Worm (Caenorhabditis elegans): ENCODE data around the gene cnx-1.

cnx-1 gene

ce11 chrIII:9827163-9827951 lies 10.4 kb upstream of the cnx-1 start, which contains the start of the genes ZK632.10 and ZK632.11 (continued):
- no peak for TF ChIP-seq hlh-4 (tag; optimal IDR thresholded peaks at IDR 0.05)
- TF ChIP-seq unc-130 (tag; optimal IDR thresholded peaks at IDR 0.05): peak; percentile 42
- peak in 1 of 2 experiments; percentile 47 for TF ChIP-seq mdl-1 (tag; optimal IDR thresholded peaks at IDR 0.05)
- TF ChIP-seq tbx-2 (tag; optimal IDR thresholded peaks at IDR 0.05): peak; percentile 10
- peak; percentile 61 to 70 for TF ChIP-seq lin-35 (GFP tag; optimal IDR thresholded peaks at IDR 0.05)
- TF ChIP-seq nhr-71 (tag; optimal IDR thresholded peaks at IDR 0.05): peak; percentile 47
- TF ChIP-seq blmp-1 (tag; optimal IDR thresholded peaks at IDR 0.05): peak; percentile 70
- TF ChIP-seq rnt-1 (tag; optimal IDR thresholded peaks at IDR 0.05): peak; percentile 55
- peak; percentile 16; the same call in 1 of the 2 replicates for TF ChIP-seq isw-1 (GFP tag; IDR thresholded peaks at IDR 0.05)
- peak in 1 of 6 experiments; percentile 29 for TF ChIP-seq elt-3 (tag; optimal IDR thresholded peaks at IDR 0.05)
- TF ChIP-seq jun-1 (tag; optimal IDR thresholded peaks at IDR 0.05): no peak
- TF ChIP-seq efl-1 (optimal IDR thresholded peaks at IDR 0.05): peak; percentile 47 to 48
- peak in 1 of 2 experiments; percentile 59 for TF ChIP-seq efl-1 (GFP tag; optimal IDR thresholded peaks at IDR 0.05 in 1 of 2)
- TF ChIP-seq lin-13 (GFP tag; optimal IDR thresholded peaks at IDR 0.05): peak; percentile 47

DNA sequence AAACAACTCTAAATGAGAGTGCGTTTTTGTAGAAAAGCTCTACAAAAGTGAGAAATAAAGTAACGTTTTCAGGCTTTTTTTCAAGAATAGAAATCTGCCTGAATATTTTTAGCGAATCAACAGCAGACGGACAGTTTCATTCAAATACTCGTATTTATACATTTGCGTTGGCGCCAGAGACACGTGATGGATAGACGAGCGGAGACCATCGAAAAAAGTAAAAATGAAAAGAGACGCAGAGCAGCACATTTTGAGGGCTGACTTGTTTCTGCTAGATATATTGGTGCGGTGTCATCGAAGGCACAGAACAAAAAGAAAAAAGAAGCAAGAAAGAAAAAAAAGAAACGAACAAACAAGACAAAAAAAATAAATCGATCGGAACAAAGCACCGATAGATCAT lies 9.1 kb upstream of the cnx-1 start:
- TF ChIP-seq lin-13 (GFP tag; optimal IDR thresholded peaks at IDR 0.05) (peak; percentile 62), sptf-1 (tag; optimal IDR thresholded peaks at IDR 0.05) (no peak), elt-2 (tag; optimal IDR thresholded peaks at IDR 0.05) (peak; percentile 61), tbx-2 (tag; optimal IDR thresholded peaks at IDR 0.05) (peak; percentile 56), nhr-77 (tag; optimal IDR thresholded peaks at IDR 0.05) (peak; percentile 1), mdl-1 (tag; optimal IDR thresholded peaks at IDR 0.05) (peak in 1 of 2 experiments; percentile 66), xbp-1 (tag; optimal IDR thresholded peaks at IDR 0.05) (peak; percentile 11), grh-1 (GFP tag; IDR thresholded peaks at IDR 0.05) (0 out of 2 replicates have a peak, but pooled peaks have one; percentile 10), unc-130 (tag; optimal IDR thresholded peaks at IDR 0.05) (peak; percentile 31), nhr-20 (tag; optimal IDR thresholded peaks at IDR 0.05) (peak; percentile 71), nhr-47 (tag; optimal IDR thresholded peaks at IDR 0.05) (peak; percentile 65), fos-1 (tag; optimal IDR thresholded peaks at IDR 0.05) (peak; percentile 41), efl-1 (optimal IDR thresholded peaks at IDR 0.05) (peak; percentile 36 to 53), efl-1 (GFP tag; optimal IDR thresholded peaks at IDR 0.05 in 1 of 2) (peak; percentile 44 to 81), nhr-71 (tag; optimal IDR thresholded peaks at IDR 0.05) (peak; percentile 84), unc-30 (tag; optimal IDR thresholded peaks at IDR 0.05) (no peak), lin-14 (GFP tag; optimal IDR thresholded peaks at IDR 0.05) (peak; percentile 82), unc-86 (tag; optimal IDR thresholded peaks at IDR 0.05) (no peak), irx-1 (tag; optimal IDR thresholded peaks at IDR 0.05) (peak; percentile 28), skn-1 (tag; optimal IDR thresholded peaks at IDR 0.05) (peak; percentile 61), lsy-2 (tag; optimal IDR thresholded peaks at IDR 0.05) (peak; percentile 65 to 81), ama-1 (optimal IDR thresholded peaks at IDR 0.05) (peak; percentile 89), mab-9 (GFP tag; IDR thresholded peaks at IDR 0.05) (no peak), mep-1 (tag; optimal IDR thresholded peaks at IDR 0.05) (peak; percentile 76), snu-23 (GFP tag; optimal IDR thresholded peaks at IDR 0.05) (peak; percentile 75), fkh-10 (GFP tag; optimal IDR thresholded peaks at IDR 0.05) (no peak), nhr-90 (tag; optimal IDR thresholded peaks at IDR 0.05; ENCODE audit: poor library complexity) (peak; percentile 42), hpl-2 (GFP tag; optimal IDR thresholded peaks at IDR 0.05) (peak; percentile 10), jun-1 (tag; optimal IDR thresholded peaks at IDR 0.05) (peak; percentile 17), F16B12.6 (tag; optimal IDR thresholded peaks at IDR 0.05) (peak; percentile 60), swsn-7 (tag; optimal IDR thresholded peaks at IDR 0.05) (peak; percentile 56), nhr-19 (GFP tag; conservative IDR thresholded peaks at IDR 0.05) (peak; percentile 48), nhr-85 (tag) (peak; percentile 86), nhr-76 (tag; optimal IDR thresholded peaks at IDR 0.05) (no peak), rnt-1 (tag; optimal IDR thresholded peaks at IDR 0.05) (peak; percentile 53), blmp-1 (tag; optimal IDR thresholded peaks at IDR 0.05) (peak; percentile 43), pag-3 (tag; optimal IDR thresholded peaks at IDR 0.05; ENCODE audit: borderline replicate concordance, insufficient read depth) (no peak), lin-35 (GFP tag; optimal IDR thresholded peaks at IDR 0.05) (peak; percentile 10 to 61), zip-4 (GFP tag; optimal IDR thresholded peaks at IDR 0.05) (no peak), dpl-1 (GFP tag; optimal IDR thresholded peaks at IDR 0.05) (peak; percentile 9 to 40 (median 26)), sup-37 (GFP tag; optimal IDR thresholded peaks at IDR 0.05) (no peak), ztf-4 (tag; optimal IDR thresholded peaks at IDR 0.05) (peak; percentile 18), dsc-1 (tag; optimal IDR thresholded peaks at IDR 0.05) (no peak), ceh-82 (tag; optimal IDR thresholded peaks at IDR 0.05) (peak in 1 of 3 experiments; percentile 25)

Data from whole organism, L1 larva.